Fruit fly (Drosophila melanogaster): Measurements from ENCODE around the gene Cad87A.
A peak's percentile ranks its signal among the peaks of the same experiment; 100 is the strongest.

Gene Cad87A

dm6 chr3R:11949387-11950029, 579 bp upstream of the Cad87A start, which contains the start of gene CG31211 (continued):
- no peak for TF ChIP-seq Rx (GFP tag; IDR thresholded peaks at IDR 0.05)
- TF ChIP-seq CG10366 (GFP tag; IDR thresholded peaks at IDR 0.05): no peak
- TF ChIP-seq CG18011 (GFP tag; optimal IDR thresholded peaks at IDR 0.05): no peak
- TF ChIP-seq HLH4C (GFP tag; IDR thresholded peaks at IDR 0.05; ENCODE audit: partially characterized antibody): no peak
- no peak for TF ChIP-seq nmo (GFP tag; optimal IDR thresholded peaks at IDR 0.05)
- TF ChIP-seq CG2678 (tag; optimal IDR thresholded peaks at IDR 0.05): no peak
- no peak for TF ChIP-seq NC2β (GFP tag; optimal IDR thresholded peaks at IDR 0.05)
- no peak for TF ChIP-seq CG15696 (tag; optimal IDR thresholded peaks at IDR 0.05)
- no peak for TF ChIP-seq grn (GFP tag; optimal IDR thresholded peaks at IDR 0.05)
- TF ChIP-seq CG5245 (GFP tag; optimal IDR thresholded peaks at IDR 0.05): no peak
- no peak for TF ChIP-seq kah (GFP tag; optimal IDR thresholded peaks at IDR 0.05)
- TF ChIP-seq hkb (optimal IDR thresholded peaks at IDR 0.05): no peak
- TF ChIP-seq hkb (GFP tag; IDR thresholded peaks at IDR 0.05): no peak
- no peak for TF ChIP-seq pnt (GFP tag; optimal IDR thresholded peaks at IDR 0.05)
- TF ChIP-seq Nf-YB (GFP tag; optimal IDR thresholded peaks at IDR 0.05): no peak
- TF ChIP-seq H15 (GFP tag; IDR thresholded peaks at IDR 0.05): no peak
- no peak for TF ChIP-seq CG2875 (GFP tag; optimal IDR thresholded peaks at IDR 0.05)
- TF ChIP-seq Hr51 (GFP tag; optimal IDR thresholded peaks at IDR 0.05): no peak
- no peak for TF ChIP-seq stwl (tag; optimal IDR thresholded peaks at IDR 0.05)
- no peak for TF ChIP-seq CG1024 (GFP tag; IDR thresholded peaks at IDR 0.05)
- TF ChIP-seq fu2 (GFP tag; optimal IDR thresholded peaks at IDR 0.05): no peak
- no peak for TF ChIP-seq ci (GFP tag; IDR thresholded peaks at IDR 0.05)
- no peak for TF ChIP-seq CG2202 (tag; optimal IDR thresholded peaks at IDR 0.05)
- TF ChIP-seq Lhr (GFP tag; optimal IDR thresholded peaks at IDR 0.05): no peak
- TF ChIP-seq slp2 (GFP tag; optimal IDR thresholded peaks at IDR 0.05): no peak
- no peak for TF ChIP-seq CG2199 (GFP tag; IDR thresholded peaks at IDR 0.05)
- no peak for TF ChIP-seq CG12219 (GFP tag; optimal IDR thresholded peaks at IDR 0.05)
- TF ChIP-seq chif (GFP tag; optimal IDR thresholded peaks at IDR 0.05): no peak
- no peak for TF ChIP-seq bab2 (GFP tag; optimal IDR thresholded peaks at IDR 0.05)
- TF ChIP-seq Gug (GFP tag; IDR thresholded peaks at IDR 0.05): no peak
- no peak for TF ChIP-seq sim (GFP tag; IDR thresholded peaks at IDR 0.05)
- no peak for TF ChIP-seq al (GFP tag; IDR thresholded peaks at IDR 0.05)
- TF ChIP-seq maf-S (GFP tag; optimal IDR thresholded peaks at IDR 0.05): no peak
- no peak for TF ChIP-seq ind (GFP tag; optimal IDR thresholded peaks at IDR 0.05)
- no peak for TF ChIP-seq crol (GFP tag; IDR thresholded peaks at IDR 0.05)
- TF ChIP-seq crp (GFP tag; optimal IDR thresholded peaks at IDR 0.05): peak in 1 of 2 experiments; percentile 31
- no peak for TF ChIP-seq dan (GFP tag; IDR thresholded peaks at IDR 0.05)
- TF ChIP-seq CG17912 (GFP tag; optimal IDR thresholded peaks at IDR 0.05): no peak
- TF ChIP-seq gsb (GFP tag; IDR thresholded peaks at IDR 0.05): no peak
- TF ChIP-seq Camta (GFP tag; optimal IDR thresholded peaks at IDR 0.05): no peak
- TF ChIP-seq CG7357 (GFP tag; IDR thresholded peaks at IDR 0.05): no peak
- TF ChIP-seq chinmo (GFP tag; IDR thresholded peaks at IDR 0.05; ENCODE audit: partially characterized antibody): no peak
- TF ChIP-seq CG12299 (tag; optimal IDR thresholded peaks at IDR 0.05): no peak
- peak; percentile 28 for TF ChIP-seq BtbVII (GFP tag; optimal IDR thresholded peaks at IDR 0.05)
- TF ChIP-seq sr (GFP tag; IDR thresholded peaks at IDR 0.05): no peak
- no peak for TF ChIP-seq usp (GFP tag; optimal IDR thresholded peaks at IDR 0.05)
- TF ChIP-seq CG14050 (GFP tag; IDR thresholded peaks at IDR 0.05): no peak
- TF ChIP-seq chn (GFP tag; optimal IDR thresholded peaks at IDR 0.05): peak; percentile 18
- no peak for TF ChIP-seq CG9437 (GFP tag; optimal IDR thresholded peaks at IDR 0.05)
- no peak for TF ChIP-seq CG33213 (GFP tag; optimal IDR thresholded peaks at IDR 0.05)
- TF ChIP-seq CG30020 (tag; optimal IDR thresholded peaks at IDR 0.05): peak; percentile 34
- no peak for TF ChIP-seq aop (GFP tag; IDR thresholded peaks at IDR 0.05)

Data from whole organism, embryonic.